Worm (Caenorhabditis elegans): ENCODE data around the gene Y38H6C.4.

Y38H6C.4 gene

DNA sequence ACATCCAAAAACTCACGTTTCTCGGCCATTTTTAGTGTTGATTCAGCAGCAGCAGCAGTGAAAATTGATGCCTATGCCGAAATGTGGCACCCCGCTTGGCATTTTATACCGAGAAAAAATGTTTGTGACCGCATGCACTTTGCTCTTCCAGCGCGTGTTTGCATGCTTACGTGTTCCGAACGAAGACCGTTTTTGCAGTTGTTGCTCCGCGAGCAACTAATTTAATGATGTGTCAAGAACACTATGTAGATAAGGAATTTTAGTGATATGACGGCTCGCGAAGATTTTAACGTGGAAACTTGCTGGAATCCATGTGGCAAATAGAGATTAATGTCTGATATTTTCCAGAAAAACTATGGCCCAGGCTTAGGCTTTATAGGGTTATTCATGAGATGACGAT, 5.9 kb downstream of the Y38H6C.4 start, which contains the start of gene dct-16:
Gene dct-16, minus strand, starts transcription at position 78 of the 400 bp plus-strand sequence.
- peak; percentile 15 for TF ChIP-seq gmeb-1 (tag; optimal IDR thresholded peaks at IDR 0.05)
- TF ChIP-seq lin-39 (tag; optimal IDR thresholded peaks at IDR 0.05), result no peak
- peak in 1 of 2 experiments; percentile 29 for TF ChIP-seq mdl-1 (tag; optimal IDR thresholded peaks at IDR 0.05)
- peak; percentile 58 for TF ChIP-seq fos-1 (tag; optimal IDR thresholded peaks at IDR 0.05)
- no peak for TF ChIP-seq nhr-129 (tag; optimal IDR thresholded peaks at IDR 0.05)
- no peak for TF ChIP-seq elt-3 (tag; optimal IDR thresholded peaks at IDR 0.05)
- TF ChIP-seq sma-9 (GFP tag; optimal IDR thresholded peaks at IDR 0.05), result peak; percentile 68
- TF ChIP-seq sma-9 (tag; optimal IDR thresholded peaks at IDR 0.05), result no peak
- no peak for TF ChIP-seq unc-39 (tag; optimal IDR thresholded peaks at IDR 0.05)
- TF ChIP-seq lin-11 (tag; optimal IDR thresholded peaks at IDR 0.05), result no peak
- no peak for TF ChIP-seq dmd-4 (tag; optimal IDR thresholded peaks at IDR 0.05)
- TF ChIP-seq nhr-77 (tag; optimal IDR thresholded peaks at IDR 0.05), result no peak
- TF ChIP-seq F13H6.1 (tag; optimal IDR thresholded peaks at IDR 0.05), result peak; percentile 5
- no peak for TF ChIP-seq nhr-23 (tag; optimal IDR thresholded peaks at IDR 0.05)
- no peak for TF ChIP-seq nhr-237 (tag; optimal IDR thresholded peaks at IDR 0.05)
- no peak for TF ChIP-seq unc-62 (GFP tag; optimal IDR thresholded peaks at IDR 0.05)
- TF ChIP-seq ceh-82 (tag; optimal IDR thresholded peaks at IDR 0.05), result no peak
- TF ChIP-seq R02D3.7 (tag; optimal IDR thresholded peaks at IDR 0.05), result no peak
- TF ChIP-seq peb-1 (tag; optimal IDR thresholded peaks at IDR 0.05), result no peak
- no peak for TF ChIP-seq blmp-1 (tag; optimal IDR thresholded peaks at IDR 0.05; ENCODE audit: insufficient read depth)
- TF ChIP-seq unc-55 (GFP tag; optimal IDR thresholded peaks at IDR 0.05), result no peak
- TF ChIP-seq crh-2 (tag; optimal IDR thresholded peaks at IDR 0.05), result peak; percentile 74
- TF ChIP-seq alr-1 (tag; optimal IDR thresholded peaks at IDR 0.05), result no peak

DNA sequence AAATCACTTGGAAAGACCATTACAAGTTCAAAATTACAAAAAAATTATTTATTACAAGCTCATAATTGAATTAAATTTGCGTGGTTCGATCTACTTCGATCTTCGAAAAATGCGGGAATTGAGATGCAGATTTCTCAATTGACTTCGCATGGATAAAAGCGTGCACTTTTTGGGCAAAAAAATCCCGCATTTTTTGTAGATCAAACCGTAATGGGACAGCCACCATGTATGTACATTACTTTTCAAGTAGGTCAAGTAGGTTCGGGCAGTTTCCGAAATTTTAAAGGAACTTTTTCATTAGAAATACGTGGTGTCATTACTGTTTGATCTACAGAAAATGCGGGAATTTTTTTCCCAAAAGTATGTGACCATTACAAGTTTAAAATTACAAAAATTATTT, 7.4 kb downstream of the Y38H6C.4 start:
- peak; percentile 31 for TF ChIP-seq fos-1 (tag; optimal IDR thresholded peaks at IDR 0.05)
- no peak for TF ChIP-seq nhr-6 (tag; optimal IDR thresholded peaks at IDR 0.05)
- TF ChIP-seq crh-2 (tag; optimal IDR thresholded peaks at IDR 0.05), result peak; percentile 26
- TF ChIP-seq ama-1 (optimal IDR thresholded peaks at IDR 0.05), result no peak
- no peak for TF ChIP-seq nhr-23 (tag; optimal IDR thresholded peaks at IDR 0.05)

DNA sequence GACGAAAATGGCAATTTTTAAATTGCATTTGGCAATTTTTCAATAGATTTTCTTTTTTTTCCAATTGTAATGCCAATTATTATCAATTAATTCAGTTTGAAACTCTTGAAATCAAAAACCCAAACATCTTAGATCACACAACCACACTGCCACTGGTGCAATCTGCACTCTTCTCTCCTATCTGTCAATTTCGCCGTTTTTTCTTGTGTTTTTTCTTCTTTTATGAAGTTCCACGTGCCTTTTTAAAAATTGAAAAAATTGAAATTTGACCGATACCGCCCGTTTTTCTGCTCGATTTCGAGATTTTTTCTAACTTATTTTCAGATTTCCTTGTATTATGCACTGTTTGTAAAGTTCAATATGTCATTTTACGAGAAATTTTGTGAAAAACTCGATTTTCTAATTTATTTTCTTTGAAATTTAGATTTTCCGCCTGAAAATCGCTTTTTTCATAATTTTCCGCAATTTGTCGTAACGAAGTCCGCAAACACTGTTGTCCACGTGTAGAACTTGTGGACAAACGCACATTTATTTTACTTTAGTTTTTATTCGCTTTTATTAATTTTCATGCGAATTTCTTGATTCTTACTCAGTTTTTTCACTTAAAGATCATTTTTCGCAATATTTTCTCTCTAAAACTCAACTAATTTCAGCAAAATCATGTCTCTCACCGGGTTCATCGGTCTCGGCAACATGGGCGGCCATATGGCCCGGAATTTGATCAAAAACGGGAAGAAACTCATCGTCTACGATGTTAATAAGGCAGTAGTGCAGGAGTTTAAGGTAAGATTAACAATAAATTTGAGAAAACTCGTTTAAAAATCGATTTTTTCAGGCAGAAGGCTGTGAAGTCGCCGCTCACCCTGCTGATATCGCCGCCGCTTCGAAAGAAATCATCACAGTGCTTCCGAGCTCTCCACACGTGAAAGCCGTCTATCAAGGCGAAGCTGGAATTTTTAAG, 11.3 kb downstream of the Y38H6C.4 start, which contains the start of gene B0250.5:
Gene B0250.5, plus strand, starts transcription at position 654 of the 961 bp plus-strand sequence.
- TF ChIP-seq lsy-2 (tag; optimal IDR thresholded peaks at IDR 0.05) (peak; percentile 56 to 66), gmeb-1 (tag; optimal IDR thresholded peaks at IDR 0.05) (peak; percentile 20), sma-3 (GFP tag; optimal IDR thresholded peaks at IDR 0.05) (peak; percentile 37), crh-2 (tag; optimal IDR thresholded peaks at IDR 0.05) (peak; percentile 69), F13H6.1 (tag; optimal IDR thresholded peaks at IDR 0.05) (peak; percentile 10), blmp-1 (tag; optimal IDR thresholded peaks at IDR 0.05; ENCODE audit: insufficient read depth) (no peak), C34F6.9 (tag; optimal IDR thresholded peaks at IDR 0.05) (peak; percentile 65), lin-13 (GFP tag; optimal IDR thresholded peaks at IDR 0.05) (peak; percentile 13), lin-39 (tag; optimal IDR thresholded peaks at IDR 0.05) (no peak), lin-11 (tag; optimal IDR thresholded peaks at IDR 0.05) (no peak), nhr-25 (tag; optimal IDR thresholded peaks at IDR 0.05) (peak; percentile 21), unc-55 (GFP tag; optimal IDR thresholded peaks at IDR 0.05) (peak; percentile 70), ZK546.5 (tag; optimal IDR thresholded peaks at IDR 0.05) (no peak)

DNA sequence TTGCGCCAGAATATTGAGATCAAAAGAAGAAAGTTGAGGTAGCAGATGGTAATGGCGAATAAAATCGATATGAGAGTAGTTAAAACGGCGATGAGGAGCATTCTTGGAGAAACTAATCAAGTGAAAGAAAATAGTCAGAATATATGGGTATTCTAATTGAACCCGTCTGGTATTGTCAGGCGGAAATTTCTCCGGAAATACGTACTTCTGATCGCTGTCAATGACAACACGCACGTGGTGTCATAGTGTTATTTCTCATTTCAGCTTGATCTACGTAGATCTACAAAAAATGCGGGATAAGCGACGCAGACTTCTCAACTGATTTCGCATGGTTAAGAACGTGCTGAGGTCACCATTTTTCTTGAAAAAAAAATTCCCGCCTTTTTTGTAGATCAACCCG, 12.5 kb downstream of the Y38H6C.4 start, which contains the start of gene srbc-79:
Gene srbc-79, minus strand, starts transcription at position 101 of the 400 bp plus-strand sequence.
- TF ChIP-seq unc-39 (tag; optimal IDR thresholded peaks at IDR 0.05) (no peak), snpc-4 (tag; optimal IDR thresholded peaks at IDR 0.05) (no peak), mab-5 (tag; optimal IDR thresholded peaks at IDR 0.05) (no peak)

DNA sequence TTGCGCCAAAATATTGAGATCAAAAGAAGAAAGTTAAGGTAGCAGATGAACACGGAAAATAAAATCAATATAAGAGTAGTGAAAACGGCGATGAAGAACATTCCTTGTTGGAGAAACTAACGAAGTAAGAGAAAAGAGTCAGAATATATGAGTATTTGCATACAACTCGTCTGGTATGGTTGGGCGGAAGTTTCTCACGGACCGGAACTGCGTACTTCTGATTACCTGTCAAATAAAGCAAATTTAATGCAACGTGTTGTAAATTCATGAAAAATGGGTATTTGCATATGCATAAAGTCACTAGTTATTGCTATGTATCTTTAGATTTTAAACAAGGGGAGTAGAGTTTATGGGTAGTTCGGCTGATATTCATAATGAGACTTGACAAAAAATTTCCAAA, 15.8 kb downstream of the Y38H6C.4 start, which contains the start of gene srbc-78:
Gene srbc-78, minus strand, starts transcription at position 101 of the 400 bp plus-strand sequence.
- TF ChIP-seq ceh-82 (tag; optimal IDR thresholded peaks at IDR 0.05) (no peak), mbf-1 (tag; optimal IDR thresholded peaks at IDR 0.05) (no peak), R02D3.7 (tag; optimal IDR thresholded peaks at IDR 0.05) (no peak), alr-1 (tag; optimal IDR thresholded peaks at IDR 0.05) (no peak), lin-11 (tag; optimal IDR thresholded peaks at IDR 0.05) (no peak), egl-27 (tag; optimal IDR thresholded peaks at IDR 0.05) (no peak), aly-2 (tag; optimal IDR thresholded peaks at IDR 0.05) (no peak)

All from whole organism, L2 larva.